Fruit fly (Drosophila melanogaster) whole organism, embryonic: ENCODE results near the gene osp.

Source experiments
- Asciz ChIP-seq: fragments of 200-800 bp; sonication (Bioruptor generic); optimal IDR thresholded peaks from 2 replicates; lab custom pipeline; 2017; ENCODE audit warnings: missing biosample characterization, mild to moderate bottlenecking, missing genetic modification characterization, missing genetic modification reagents
- CG10654 ChIP-seq: fragments of 200-800 bp; sonication (Bioruptor generic); optimal IDR thresholded peaks from 2 replicates; lab custom pipeline; 2016; ENCODE audit warnings: missing biosample characterization, missing genetic modification characterization
- CG11085 ChIP-seq: fragments of 200-800 bp; sonication (Bioruptor generic); IDR thresholded peaks from 2 replicates; pipeline ENCODE4 v1.3.6; 2022; ENCODE audit warnings: missing biosample characterization, missing genetic modification characterization
- CG11456 ChIP-seq: fragments of 200-800 bp; sonication (Bioruptor generic); IDR thresholded peaks from 3 replicates; pipeline ENCODE4 v1.3.6; 2022; ENCODE audit warnings: missing biosample characterization, missing genetic modification characterization
- CG11723 ChIP-seq: fragments of 200-800 bp; sonication (Bioruptor generic); optimal IDR thresholded peaks from 2 replicates; lab custom pipeline; 2017; ENCODE audit warnings: missing biosample characterization, mild to moderate bottlenecking, missing genetic modification characterization
- CG12769 ChIP-seq: fragments of 200-800 bp; sonication (Bioruptor generic); optimal IDR thresholded peaks from 2 replicates; lab custom pipeline; 2019; ENCODE audit warnings: missing biosample characterization, mild to moderate bottlenecking, missing genetic modification characterization, moderate library complexity
- CG15479 ChIP-seq: fragments of 200-800 bp; sonication (Bioruptor generic); optimal IDR thresholded peaks from 3 replicates; lab custom pipeline; 2019; ENCODE audit warnings: missing biosample characterization, mild to moderate bottlenecking, missing genetic modification characterization, moderate library complexity
- CG1602 ChIP-seq: fragments of 200-800 bp; sonication (Bioruptor generic); optimal IDR thresholded peaks from 3 replicates; lab custom pipeline; 2016; ENCODE audit warnings: missing biosample characterization, missing genetic modification characterization
- CG17385 ChIP-seq: fragments of 200-800 bp; sonication (Bioruptor generic); optimal IDR thresholded peaks from 3 replicates; lab custom pipeline; 2018; ENCODE audit warnings: missing biosample characterization, mild to moderate bottlenecking, missing genetic modification characterization
- CG17612 ChIP-seq: fragments of 200-800 bp; sonication (Bioruptor generic); IDR thresholded peaks from 2 replicates; pipeline ENCODE4 v1.3.6; 2022; ENCODE audit warnings: missing biosample characterization, missing genetic modification characterization
- CG18476 ChIP-seq: fragments of 200-800 bp; sonication (Bioruptor generic); optimal IDR thresholded peaks from 2 replicates; lab custom pipeline; 2016; ENCODE audit warnings: missing biosample characterization, mild to moderate bottlenecking, missing genetic modification characterization
- CG31388 ChIP-seq: fragments of 200-800 bp; sonication (Bioruptor generic); optimal IDR thresholded peaks from 2 replicates; lab custom pipeline; 2016; ENCODE audit warnings: missing biosample characterization, missing genetic modification characterization
- CG31441 ChIP-seq: fragments of 200-800 bp; sonication (Bioruptor generic); IDR thresholded peaks from 2 replicates; pipeline ENCODE4 v1.3.6; 2022; ENCODE audit warnings: missing biosample characterization, missing genetic modification characterization
- CG3163 ChIP-seq: fragments of 200-800 bp; sonication (Bioruptor generic); optimal IDR thresholded peaks from 3 replicates; lab custom pipeline; 2016; ENCODE audit warnings: missing biosample characterization, missing genetic modification characterization
- CG8089 ChIP-seq: fragments of 200-800 bp; sonication (Bioruptor generic); optimal IDR thresholded peaks from 3 replicates; lab custom pipeline; 2016; ENCODE audit warnings: missing biosample characterization, missing genetic modification characterization
- CG8359 ChIP-seq: fragments of 200-800 bp; sonication (Bioruptor generic); optimal IDR thresholded peaks from 2 replicates; lab custom pipeline; 2017; ENCODE audit warnings: missing biosample characterization, mild to moderate bottlenecking, missing genetic modification characterization, borderline replicate concordance
- CG8388 ChIP-seq: fragments of 200-800 bp; sonication (Bioruptor generic); optimal IDR thresholded peaks from 2 replicates; lab custom pipeline; 2019; ENCODE audit warnings: missing biosample characterization, mild to moderate bottlenecking, missing genetic modification characterization, moderate library complexity
- CG9437 ChIP-seq: fragments of 200-800 bp; sonication (Bioruptor generic); optimal IDR thresholded peaks from 2 replicates; lab custom pipeline; 2018; ENCODE audit warnings: missing biosample characterization, mild to moderate bottlenecking, missing genetic modification characterization
- CG9797 ChIP-seq: fragments of 200-800 bp; sonication (Bioruptor generic); optimal IDR thresholded peaks from 3 replicates; lab custom pipeline; 2018; ENCODE audit warnings: missing biosample characterization, mild to moderate bottlenecking, missing genetic modification characterization
- Dbx ChIP-seq: fragments of 200-800 bp; sonication (Bioruptor generic); IDR thresholded peaks from 3 replicates; pipeline ENCODE4 v1.3.6; 2022; ENCODE audit warnings: missing biosample characterization, missing genetic modification characterization
- Dfd ChIP-seq, 2 experiments: fragments of >200 bp; optimal IDR thresholded peaks; 2 replicates each; lab custom pipeline; 2017; ENCODE audit warnings: missing biosample characterization in 2 of 2, missing genetic modification characterization in 2 of 2
- Dip3 ChIP-seq: fragments of 200-800 bp; sonication (Bioruptor generic); optimal IDR thresholded peaks from 3 replicates; lab custom pipeline; 2016; ENCODE audit warnings: missing biosample characterization, missing genetic modification characterization
- Gug ChIP-seq: fragments of 200-800 bp; sonication (Bioruptor generic); IDR thresholded peaks from 4 replicates; pipeline ENCODE4 v1.3.6; 2022; ENCODE audit warnings: missing biosample characterization, missing genetic modification characterization
- HLH3B ChIP-seq: fragments of 200-800 bp; sonication (Bioruptor generic); IDR thresholded peaks from 2 replicates; pipeline ENCODE4 v1.3.6; 2022; ENCODE audit warnings: missing biosample characterization, missing genetic modification characterization
- Lpt ChIP-seq: fragments of >200 bp; optimal IDR thresholded peaks from 2 replicates; lab custom pipeline; 2018; ENCODE audit warnings: missing biosample characterization, missing genetic modification characterization
- MBD-R2 ChIP-seq: fragments of 200-800 bp; sonication (Bioruptor generic); IDR thresholded peaks from 2 replicates; pipeline ENCODE4 v1.3.6; 2022; ENCODE audit warnings: missing biosample characterization, missing genetic modification characterization
- MESR4 ChIP-seq: fragments of 200-800 bp; sonication (Bioruptor generic); optimal IDR thresholded peaks from 2 replicates; lab custom pipeline; 2018; ENCODE audit warnings: missing biosample characterization, mild to moderate bottlenecking, missing genetic modification characterization, moderate library complexity
- Mad ChIP-seq: fragments of 200-800 bp; sonication (Bioruptor generic); optimal IDR thresholded peaks from 2 replicates; lab custom pipeline; 2016; ENCODE audit warnings: missing biosample characterization, missing genetic modification characterization
- NC2α ChIP-seq: fragments of 200-800 bp; sonication (Bioruptor generic); optimal IDR thresholded peaks from 2 replicates; lab custom pipeline; 2016; ENCODE audit warnings: missing biosample characterization, missing genetic modification characterization
- Pdp1 ChIP-seq, 2 experiments: fragments of 200-800 bp; sonication (Bioruptor generic); optimal IDR thresholded peaks; 3 replicates each; lab custom pipeline; 2016; ENCODE audit warnings: missing biosample characterization in 2 of 2, missing genetic modification characterization in 2 of 2, mild to moderate bottlenecking in 1 of 2, moderate library complexity in 1 of 2
- Six4 ChIP-seq: fragments of 200-800 bp; sonication (Bioruptor generic); optimal IDR thresholded peaks from 2 replicates; lab custom pipeline; 2016; ENCODE audit warnings: missing biosample characterization, missing genetic modification characterization
- Trl ChIP-seq, 3 experiments: fragments of >200 bp in 2 of 3; fragments of 200-800 bp in 1 of 3; sonication (Bioruptor generic) in 1 of 3; optimal IDR thresholded peaks; 2 replicates in 1 of 3; 3 replicates in 2 of 3; lab custom pipeline; 2016 to 2017; ENCODE audit warnings: missing biosample characterization in 1 of 3, missing genetic modification characterization in 1 of 3
- Vsx1 ChIP-seq: fragments of 200-800 bp; sonication (Bioruptor generic); optimal IDR thresholded peaks from 2 replicates; lab custom pipeline; 2017; ENCODE audit warnings: missing biosample characterization, mild to moderate bottlenecking, missing genetic modification characterization, missing genetic modification reagents
- cg ChIP-seq: fragments of 200-800 bp; sonication (Bioruptor generic); optimal IDR thresholded peaks from 3 replicates; lab custom pipeline; 2019; ENCODE audit warnings: missing biosample characterization, mild to moderate bottlenecking, missing genetic modification characterization, moderate library complexity
- fru ChIP-seq: fragments of >200 bp; optimal IDR thresholded peaks from 2 replicates; lab custom pipeline; 2017
- gcm ChIP-seq: fragments of 200-800 bp; sonication (Bioruptor generic); optimal IDR thresholded peaks from 2 replicates; lab custom pipeline; 2019; ENCODE audit warnings: missing biosample characterization, mild to moderate bottlenecking, missing genetic modification characterization, moderate library complexity
- gcm2 ChIP-seq: fragments of 200-800 bp; sonication (Bioruptor generic); optimal IDR thresholded peaks from 2 replicates; lab custom pipeline; 2016; ENCODE audit warnings: missing biosample characterization, missing genetic modification characterization
- ind ChIP-seq: fragments of 200-800 bp; sonication (Bioruptor generic); optimal IDR thresholded peaks from 3 replicates; lab custom pipeline; 2016; ENCODE audit warnings: missing biosample characterization, missing genetic modification characterization
- maf-S ChIP-seq: fragments of 200-800 bp; sonication (Bioruptor generic); optimal IDR thresholded peaks from 2 replicates; lab custom pipeline; 2016; ENCODE audit warnings: missing biosample characterization, missing genetic modification characterization
- nerfin-1 ChIP-seq: fragments of 200-800 bp; sonication (Bioruptor generic); optimal IDR thresholded peaks from 3 replicates; lab custom pipeline; 2019; ENCODE audit warnings: missing biosample characterization, mild to moderate bottlenecking, missing genetic modification characterization, moderate library complexity
- pum ChIP-seq: fragments of 200-800 bp; sonication (Bioruptor generic); optimal IDR thresholded peaks from 2 replicates; lab custom pipeline; 2016; ENCODE audit warnings: missing biosample characterization, missing genetic modification characterization
- ranshi ChIP-seq: fragments of 200-800 bp; sonication (Bioruptor generic); IDR thresholded peaks from 2 replicates; pipeline ENCODE4 v1.3.6; 2022; ENCODE audit warnings: missing biosample characterization, missing genetic modification characterization
- run ChIP-seq: fragments of 200-800 bp; sonication (Bioruptor generic); optimal IDR thresholded peaks from 3 replicates; lab custom pipeline; 2018; ENCODE audit warnings: missing biosample characterization, mild to moderate bottlenecking, missing genetic modification characterization
- scrt ChIP-seq: fragments of 200-800 bp; sonication (Bioruptor generic); optimal IDR thresholded peaks from 2 replicates; lab custom pipeline; 2018; ENCODE audit warnings: missing biosample characterization, mild to moderate bottlenecking, missing genetic modification characterization, moderate library complexity
- sens ChIP-seq: fragments of 200-800 bp; sonication (Bioruptor generic); peaks from one replicate; lab custom pipeline; 2016; ENCODE audit warnings: missing biosample characterization, missing genetic modification characterization
- sisA ChIP-seq: fragments of 200-800 bp; sonication (Bioruptor generic); IDR thresholded peaks from 2 replicates; pipeline ENCODE4 v1.3.6; 2022; ENCODE audit warnings: missing biosample characterization, missing genetic modification characterization
- slp2 ChIP-seq: fragments of 200-800 bp; sonication (Bioruptor generic); optimal IDR thresholded peaks from 2 replicates; lab custom pipeline; 2016; ENCODE audit warnings: missing biosample characterization, missing genetic modification characterization
- sob ChIP-seq: fragments of 200-800 bp; sonication (Bioruptor generic); IDR thresholded peaks from 2 replicates; pipeline ENCODE4 v1.3.6; 2022; ENCODE audit warnings: missing biosample characterization, missing genetic modification characterization
- sug ChIP-seq: fragments of 200-800 bp; optimal IDR thresholded peaks from 2 replicates; lab custom pipeline; 2019; ENCODE audit warnings: missing biosample characterization, mild to moderate bottlenecking, missing genetic modification characterization, moderate library complexity
- tap ChIP-seq: fragments of 200-800 bp; optimal IDR thresholded peaks from 3 replicates; lab custom pipeline; 2019; ENCODE audit warnings: missing biosample characterization, mild to moderate bottlenecking, missing genetic modification characterization, moderate library complexity
- usp ChIP-seq: fragments of >200 bp; optimal IDR thresholded peaks from 2 replicates; lab custom pipeline; 2017; ENCODE audit warnings: missing biosample characterization, missing genetic modification characterization
- vfl ChIP-seq: fragments of 200-800 bp; sonication (Bioruptor generic); optimal IDR thresholded peaks from 2 replicates; lab custom pipeline; 2016; ENCODE audit warnings: missing biosample characterization, missing genetic modification characterization

osp gene

DNA sequence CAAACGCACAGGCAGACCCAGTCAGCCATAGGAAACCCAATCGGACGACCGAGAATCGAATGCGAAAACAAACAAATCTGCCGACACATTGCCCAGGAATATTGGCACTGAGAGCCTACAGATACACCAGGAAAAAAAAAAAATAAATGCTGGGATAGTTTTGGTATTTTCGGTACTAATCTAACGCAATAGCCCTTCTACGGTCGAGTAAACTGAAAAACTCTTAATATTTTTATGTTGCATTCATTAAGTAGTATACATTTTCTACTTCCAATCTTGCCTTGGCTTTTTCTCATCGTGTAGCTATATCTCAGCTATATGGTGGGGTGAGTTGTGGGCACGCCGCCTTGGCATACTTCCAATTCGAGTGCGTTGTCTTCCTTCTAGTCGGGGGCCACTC lies 69.5 kb downstream of the osp start (continued):
- TF ChIP-seq Dip3 (peak; percentile 26), CG1602 (GFP tag; lab: Kevin White, UChicago) (no peak), maf-S (GFP tag; lab: Kevin White, UChicago) (no peak), Asciz (GFP tag; lab: Kevin White, UChicago) (no peak), CG17612 (no peak), Mad (GFP tag; lab: Kevin White, UChicago) (no peak), sisA (peak; percentile 49; the same call in 1 of the 2 replicates), Gug (GFP tag; lab: Robert Waterston, UW) (peak; percentile 16; the same call in 1 of the 4 replicates), run (tag; lab: Kevin White, UChicago) (no peak), CG9437 (GFP tag; lab: Kevin White, UChicago) (no peak), CG15479 (GFP tag; lab: Kevin White, UChicago) (no peak), CG10654 (GFP tag; lab: Kevin White, UChicago) (no peak), sens (GFP tag; lab: Kevin White, UChicago) (peak; percentile 82), CG3163 (GFP tag; lab: Kevin White, UChicago) (no peak), HLH3B (peak; percentile 59), CG9797 (GFP tag; lab: Kevin White, UChicago) (no peak), MESR4 (GFP tag; lab: Kevin White, UChicago) (no peak), cg (GFP tag; lab: Kevin White, UChicago) (no peak), Pdp1 (GFP tag; optimal IDR thresholded peaks at IDR 0.05; lab: Kevin White, UChicago) (peak in 1 of 2 experiments; percentile 34), Dbx (GFP tag; lab: Robert Waterston, UW) (no peak), CG31388 (GFP tag; lab: Kevin White, UChicago) (no peak), CG11723 (GFP tag; lab: Kevin White, UChicago) (no peak), MBD-R2 (GFP tag; lab: Robert Waterston, UW) (no peak), gcm2 (no peak), Trl (optimal IDR thresholded peaks at IDR 0.05; lab: Kevin White, UChicago) (no peak), Trl (GFP tag; optimal IDR thresholded peaks at IDR 0.05; lab: Kevin White, UChicago) (peak; percentile 16), usp (GFP tag; lab: Kevin White, UChicago) (no peak), CG8359 (GFP tag; lab: Kevin White, UChicago) (no peak), sob (GFP tag; lab: Robert Waterston, UW) (0 out of 2 replicates have a peak, but pooled peaks have one; percentile 19), CG18476 (no peak), Vsx1 (GFP tag; lab: Kevin White, UChicago) (no peak), CG11085 (GFP tag; lab: Robert Waterston, UW) (no peak), CG12769 (tag; lab: Kevin White, UChicago) (peak; percentile 7), ind (no peak), sug (tag; lab: Kevin White, UChicago) (no peak), CG17385 (GFP tag; lab: Kevin White, UChicago) (peak; percentile 5), gcm (GFP tag; lab: Kevin White, UChicago) (no peak), CG8089 (GFP tag; lab: Kevin White, UChicago) (no peak), vfl (GFP tag; lab: Kevin White, UChicago) (no peak), Six4 (GFP tag; lab: Kevin White, UChicago) (peak; percentile 19), CG31441 (GFP tag; lab: Robert Waterston, UW) (no peak), CG11456 (peak; percentile 64; the same call in 1 of the 3 replicates), Lpt (GFP tag; lab: Kevin White, UChicago) (no peak), Dfd (GFP tag; optimal IDR thresholded peaks at IDR 0.05; lab: Kevin White, UChicago) (no peak), fru (lab: Kevin White, UChicago) (no peak), tap (tag; lab: Kevin White, UChicago) (no peak), scrt (GFP tag; lab: Kevin White, UChicago) (no peak), ranshi (GFP tag; lab: Robert Waterston, UW) (peak; percentile 57; the same call in 1 of the 2 replicates), nerfin-1 (tag; lab: Kevin White, UChicago) (no peak), NC2α (no peak), pum (GFP tag; lab: Kevin White, UChicago) (peak; percentile 41), CG8388 (GFP tag; lab: Kevin White, UChicago) (no peak), slp2 (GFP tag; lab: Kevin White, UChicago) (no peak)
